Worm (Caenorhabditis elegans) whole organism, mixed stage, embryonic: ENCODE data around the gene ddl-3.
A peak's percentile ranks its signal among the peaks of the same experiment; 100 is the strongest.
"Not testable (repeated sequence)": the region's sequence is repeated elsewhere in the genome, so short reads cannot be mapped to it uniquely, and the experiment has no call there.

Experiments used
- M03D4.4 ChIP-seq: sonication (generic microtip); optimal IDR thresholded peaks from 2 replicates; lab custom pipeline; 2017; ENCODE audit warnings: mild to moderate bottlenecking, missing genetic modification characterization, missing compliant biosample characterization
- bed-3 ChIP-seq: fragments of 200-800 bp; sonication (Bioruptor generic); optimal IDR thresholded peaks from 3 replicates; lab custom pipeline; 2018; ENCODE audit warnings: mild to moderate bottlenecking, missing genetic modification characterization, moderate library complexity, missing compliant biosample characterization
- blmp-1 ChIP-seq: fragments of 150-350 bp; optimal IDR thresholded peaks from 2 replicates; lab custom pipeline; 2014; ENCODE audit warnings: missing biosample characterization, missing genetic modification characterization
- ceh-39 ChIP-seq: fragments of 150-350 bp; optimal IDR thresholded peaks from 2 replicates; lab custom pipeline; 2014; ENCODE audit warnings: missing biosample characterization, missing genetic modification characterization
- cnd-1 ChIP-seq: fragments of 200-800 bp; sonication (Bioruptor generic); optimal IDR thresholded peaks from 2 replicates; lab custom pipeline; 2018; ENCODE audit warnings: mild to moderate bottlenecking, missing genetic modification characterization, missing compliant biosample characterization
- elt-1 ChIP-seq: sonication (generic microtip); optimal IDR thresholded peaks from 2 replicates; lab custom pipeline; 2017; ENCODE audit warnings: missing genetic modification characterization, mild to moderate bottlenecking, missing compliant biosample characterization, antibody characterized with exemption, moderate library complexity, borderline replicate concordance; ENCODE audit not compliant: insufficient read depth
- elt-3 ChIP-seq: fragments of 150-350 bp; optimal IDR thresholded peaks from 2 replicates; lab custom pipeline; 2014; ENCODE audit warnings: missing biosample characterization, missing genetic modification characterization
- flh-1 ChIP-seq: fragments of 200-800 bp; sonication (Bioruptor generic); optimal IDR thresholded peaks from 2 replicates; lab custom pipeline; 2018; ENCODE audit warnings: mild to moderate bottlenecking, missing genetic modification characterization, moderate library complexity, missing compliant biosample characterization
- ham-2 ChIP-seq: fragments of 200-800 bp; sonication (Bioruptor generic); optimal IDR thresholded peaks from 2 replicates; lab custom pipeline; 2018; ENCODE audit warnings: mild to moderate bottlenecking, missing genetic modification characterization, missing compliant biosample characterization
- lin-13 ChIP-seq: fragments of 150-350 bp; optimal IDR thresholded peaks from 2 replicates; lab custom pipeline; 2014; ENCODE audit warnings: missing biosample characterization, missing genetic modification characterization
- lin-32 ChIP-seq: fragments of 200-800 bp; sonication (Bioruptor generic); optimal IDR thresholded peaks from 2 replicates; lab custom pipeline; 2018; ENCODE audit warnings: mild to moderate bottlenecking, missing genetic modification characterization, missing compliant biosample characterization
- lsy-2 ChIP-seq: fragments of 150-350 bp; optimal IDR thresholded peaks from 2 replicates; lab custom pipeline; 2014; ENCODE audit warnings: missing biosample characterization, missing genetic modification characterization
- mab-5 ChIP-seq: fragments of 150-350 bp; optimal IDR thresholded peaks from 2 replicates; lab custom pipeline; 2014; ENCODE audit warnings: missing biosample characterization, missing genetic modification characterization
- mep-1 ChIP-seq: fragments of 150-350 bp; optimal IDR thresholded peaks from 2 replicates; lab custom pipeline; 2017; ENCODE audit warnings: missing biosample characterization, missing genetic modification reagents, missing genetic modification characterization, inconsistent platforms
- nhr-12 ChIP-seq: fragments of 150-350 bp; optimal IDR thresholded peaks from 2 replicates; lab custom pipeline; 2014; ENCODE audit warnings: missing biosample characterization, missing genetic modification characterization
- nhr-237 ChIP-seq: fragments of 150-350 bp; optimal IDR thresholded peaks from 2 replicates; lab custom pipeline; 2014; ENCODE audit warnings: missing biosample characterization, missing genetic modification characterization
- nhr-28 ChIP-seq: fragments of 150-350 bp; optimal IDR thresholded peaks from 2 replicates; lab custom pipeline; 2014; ENCODE audit warnings: missing biosample characterization, missing genetic modification characterization
- nhr-76 ChIP-seq: sonication (generic microtip); optimal IDR thresholded peaks from 2 replicates; lab custom pipeline; 2017; ENCODE audit warnings: missing biosample characterization, missing genetic modification characterization
- pha-4 ChIP-seq: fragments of 150-350 bp; optimal IDR thresholded peaks from 2 replicates; lab custom pipeline; 2018; ENCODE audit warnings: missing biosample characterization, missing genetic modification reagents, missing genetic modification characterization
- snpc-4 ChIP-seq: fragments of 150-350 bp; optimal IDR thresholded peaks from 2 replicates; lab custom pipeline; 2014; ENCODE audit warnings: missing biosample characterization, missing genetic modification characterization
- sptf-1 ChIP-seq: sonication (generic microtip); optimal IDR thresholded peaks from 2 replicates; lab custom pipeline; 2017; ENCODE audit warnings: mild to moderate bottlenecking, missing genetic modification characterization, moderate library complexity, missing compliant biosample characterization
- unc-39 ChIP-seq: fragments of 150-350 bp; optimal IDR thresholded peaks from 2 replicates; lab custom pipeline; 2014; ENCODE audit warnings: missing biosample characterization, missing genetic modification characterization
- unc-62 ChIP-seq: fragments of 150-350 bp; optimal IDR thresholded peaks from 2 replicates; lab custom pipeline; 2014; ENCODE audit warnings: missing biosample characterization, missing genetic modification reagents, missing genetic modification characterization
- ztf-11 ChIP-seq: fragments of 150-350 bp; optimal IDR thresholded peaks from 2 replicates; lab custom pipeline; 2014; ENCODE audit warnings: missing biosample characterization, missing genetic modification characterization

The ddl-3 gene

DNA sequence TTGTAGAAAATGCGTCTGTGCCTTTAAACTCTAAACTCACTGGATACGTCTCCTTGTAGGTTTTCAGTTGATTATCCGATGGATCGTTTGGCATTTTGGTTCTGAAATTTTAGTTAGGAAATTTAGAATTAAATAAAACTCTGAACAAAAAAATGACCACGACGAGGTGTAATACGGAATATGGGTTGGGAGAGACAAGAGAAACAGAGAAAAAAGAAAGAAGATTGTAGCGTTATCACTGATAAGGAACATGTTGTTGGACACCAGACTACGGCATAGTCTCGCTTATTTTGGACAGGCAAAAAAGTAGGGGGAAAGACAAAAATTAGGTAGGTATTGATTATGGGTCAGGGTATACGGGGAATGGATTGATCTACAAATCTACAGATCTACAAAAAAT is 42.3 kb downstream of the ddl-3 start, which contains the start of gene ctl-2:
TSS of gene ctl-2 (minus strand) at position 101 of the 400 bp plus-strand sequence.
- TF ChIP-seq elt-1 (tag; lab: Kevin White, UChicago); ceh-39 (tag; lab: Kevin White, UChicago); ham-2: not testable (repeated sequence)

DNA sequence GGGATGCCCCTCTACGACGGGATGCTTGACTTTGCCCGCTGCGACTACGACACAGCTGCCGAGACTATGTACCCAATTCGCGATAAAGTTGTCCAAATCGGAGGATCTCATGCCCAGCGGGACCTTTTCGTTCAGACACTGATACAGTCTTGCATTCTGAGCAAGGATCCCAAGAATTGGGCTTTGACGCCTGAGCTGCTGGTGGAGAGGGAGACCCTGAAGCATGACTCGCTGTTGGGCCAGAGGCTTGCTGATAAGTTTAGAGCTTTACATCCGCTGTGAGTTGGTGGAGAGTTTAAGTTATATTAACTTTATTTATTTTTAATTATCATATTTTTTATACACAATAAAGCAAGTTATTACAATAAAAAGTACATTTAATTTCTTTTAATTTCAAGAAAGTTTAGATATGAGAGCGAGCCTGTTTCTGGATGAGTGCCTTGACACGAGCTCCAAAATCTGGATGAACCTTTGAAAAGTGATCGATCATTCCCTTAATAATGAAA is 44.9 kb downstream of the ddl-3 start:
- TF ChIP-seq M03D4.4 (tag; lab: Kevin White, UChicago) (no peak), flh-1 (GFP tag; lab: Kevin White, UChicago) (no peak), unc-62 (GFP tag; lab: Kevin White, UChicago) (no peak), snpc-4 (tag; lab: Kevin White, UChicago) (no peak), mep-1 (tag; lab: Kevin White, UChicago) (no peak), elt-3 (tag; lab: Kevin White, UChicago) (no peak), nhr-12 (tag; lab: Kevin White, UChicago) (no peak), lin-32 (GFP tag; lab: Kevin White, UChicago) (no peak), lin-13 (tag; lab: Kevin White, UChicago) (no peak), nhr-237 (tag; lab: Kevin White, UChicago) (no peak), elt-1 (tag; lab: Kevin White, UChicago) (no peak), pha-4 (tag; lab: Kevin White, UChicago) (no peak), nhr-28 (tag; lab: Kevin White, UChicago) (no peak)

DNA sequence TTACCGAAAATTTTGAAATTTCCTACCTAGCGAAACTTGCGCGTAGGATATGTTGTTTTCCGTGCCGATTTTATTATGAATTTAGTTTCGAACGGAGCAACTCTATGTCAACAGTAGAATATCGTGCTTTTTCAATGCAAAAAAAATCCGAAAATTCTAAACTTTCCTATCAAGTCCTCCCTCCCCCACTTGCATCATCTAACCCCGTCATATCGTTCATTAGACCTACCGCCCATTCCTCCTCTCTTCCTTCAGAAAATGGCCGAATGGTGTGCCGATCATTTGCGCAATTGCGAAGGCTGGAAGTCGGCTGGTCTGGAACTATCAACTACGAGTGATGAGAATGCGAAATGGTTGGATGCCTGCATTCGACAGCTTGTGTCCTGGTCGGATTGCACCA is 47.2 kb downstream of the ddl-3 start, which contains the start of gene Y54G11A.7:
TSS of gene Y54G11A.7 (plus strand) at position 256 of the 400 bp plus-strand sequence.
- TF ChIP-seq ceh-39 (tag; lab: Kevin White, UChicago); ztf-11; nhr-76 (tag; lab: Kevin White, UChicago): not testable (repeated sequence)

DNA sequence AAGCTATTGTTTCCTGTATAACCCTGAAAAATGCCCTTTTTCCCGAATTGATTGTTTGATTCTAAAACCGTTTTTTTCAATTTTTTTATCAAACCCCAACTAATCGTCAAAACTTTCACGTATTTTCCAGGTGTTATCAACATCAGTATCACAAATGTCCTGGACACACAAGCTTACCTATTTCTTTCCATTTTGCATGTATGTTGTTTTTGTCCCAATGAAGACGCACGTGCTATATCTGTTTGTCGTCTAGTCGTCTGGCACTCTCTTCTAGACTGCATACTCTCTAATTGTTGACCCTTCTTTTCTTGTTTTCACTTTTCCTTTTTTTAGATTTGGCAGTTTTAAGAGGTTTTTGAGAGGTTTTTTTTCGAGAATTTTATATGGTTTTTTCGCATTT is 47.9 kb downstream of the ddl-3 start:
- TF ChIP-seq blmp-1 (tag; lab: Kevin White, UChicago) (peak; percentile 22), nhr-76 (tag; lab: Kevin White, UChicago) (no peak)

DNA sequence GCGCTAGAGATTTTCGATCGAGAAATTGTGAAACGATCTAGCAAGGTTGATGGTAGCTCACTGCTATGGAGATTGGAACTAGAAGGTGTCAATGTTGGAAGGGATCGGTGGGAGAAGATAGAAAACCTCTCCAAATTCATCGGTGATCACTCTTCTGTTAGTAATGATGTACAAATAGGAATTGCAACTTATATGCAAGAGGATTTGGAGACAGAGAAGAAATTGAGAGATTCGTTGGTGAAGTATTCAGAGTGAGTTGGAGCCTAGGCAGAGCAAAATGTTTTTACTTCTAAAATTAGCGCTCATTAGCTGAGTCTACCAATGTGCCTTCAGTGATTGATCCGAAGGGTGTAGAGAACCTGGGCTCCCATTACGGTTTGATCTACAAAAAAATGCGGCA is 49.9 kb downstream of the ddl-3 start:
- TF ChIP-seq ham-2, result no peak
- no peak for TF ChIP-seq snpc-4 (tag; lab: Kevin White, UChicago)
- TF ChIP-seq unc-39 (tag; lab: Kevin White, UChicago), result no peak
- TF ChIP-seq lin-13 (tag; lab: Kevin White, UChicago), result no peak

DNA sequence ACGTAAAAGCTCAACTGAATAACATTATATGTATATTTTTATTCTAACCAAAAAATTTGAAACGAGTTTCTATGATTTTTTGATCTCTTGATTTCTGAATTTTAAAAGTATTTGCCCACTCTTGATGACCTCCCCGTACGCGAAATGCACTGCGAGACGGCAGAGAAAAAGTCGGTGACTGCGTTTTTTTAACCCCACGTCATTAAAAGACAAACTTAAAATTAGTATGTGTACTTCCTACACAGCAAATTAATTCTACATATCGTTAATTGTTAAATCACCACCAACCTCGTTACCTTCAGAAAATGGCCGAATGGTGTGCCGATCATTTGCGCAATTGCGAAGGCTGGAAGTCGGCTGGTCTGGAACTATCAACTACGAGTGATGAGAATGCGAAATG is 51.7 kb downstream of the ddl-3 start, which contains the start of gene Y54G11A.4:
TSS of gene Y54G11A.4 (plus strand) at position 301 of the 400 bp plus-strand sequence.
- TF ChIP-seq unc-39 (tag; lab: Kevin White, UChicago) (no peak), mab-5 (tag; lab: Kevin White, UChicago) (no peak), mep-1 (tag; lab: Kevin White, UChicago) (no peak), ham-2 (no peak), cnd-1 (no peak), lin-13 (tag; lab: Kevin White, UChicago) (no peak), sptf-1 (no peak), elt-1 (tag; lab: Kevin White, UChicago) (no peak), nhr-76 (tag; lab: Kevin White, UChicago) (no peak), lsy-2 (no peak), bed-3 (GFP tag; lab: Kevin White, UChicago) (no peak)

DNA sequence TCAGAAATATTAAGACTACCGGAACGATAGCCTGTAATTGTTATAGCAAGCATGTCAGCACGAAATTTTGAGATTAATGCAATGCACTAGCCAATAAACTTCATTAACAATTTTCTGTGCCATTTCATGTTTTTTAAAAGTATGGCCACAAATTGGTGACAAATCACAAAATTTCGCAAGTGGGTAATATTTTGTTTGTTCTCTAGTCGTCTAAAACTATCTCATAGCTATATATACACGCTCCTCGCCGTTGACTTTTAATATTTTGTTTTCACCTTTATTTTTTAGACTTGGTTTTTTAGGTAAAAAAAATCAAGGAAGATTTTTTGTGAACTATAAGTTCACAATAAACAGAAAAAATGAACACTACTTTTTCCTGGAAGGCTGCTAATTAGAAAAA is 53.4 kb downstream of the ddl-3 start:
- TF ChIP-seq nhr-237 (tag; lab: Kevin White, UChicago), result no peak
- no peak for TF ChIP-seq nhr-76 (tag; lab: Kevin White, UChicago)
- TF ChIP-seq flh-1 (GFP tag; lab: Kevin White, UChicago), result no peak
- TF ChIP-seq blmp-1 (tag; lab: Kevin White, UChicago), result no peak
- no peak for TF ChIP-seq mab-5 (tag; lab: Kevin White, UChicago)
- TF ChIP-seq lin-13 (tag; lab: Kevin White, UChicago), result no peak
- TF ChIP-seq snpc-4 (tag; lab: Kevin White, UChicago), result no peak
- no peak for TF ChIP-seq lin-32 (GFP tag; lab: Kevin White, UChicago)
